Worm (Caenorhabditis elegans): ENCODE data around the gene C45G9.12.

DNA sequence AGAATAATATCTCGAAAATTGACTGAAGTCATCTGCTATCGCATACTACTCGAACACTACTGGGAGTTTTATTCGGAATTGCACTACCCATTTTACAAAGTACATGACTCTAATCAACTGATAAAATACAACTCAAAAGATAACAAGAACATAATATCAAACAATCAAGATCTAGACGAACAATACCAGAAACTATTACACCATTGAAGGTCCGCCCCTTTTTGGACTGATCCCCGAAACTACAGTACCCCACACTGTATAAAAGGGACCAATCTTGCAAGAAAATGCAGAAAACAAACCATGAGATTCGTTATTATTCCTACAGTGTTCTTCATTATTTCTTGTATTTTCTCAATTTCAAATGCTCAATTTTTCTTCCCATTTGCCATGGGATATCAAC lies 23.1 kb upstream of the C45G9.12 start, which contains the start of gene F54D8.10:
- TF ChIP-seq him-1 (tag; optimal IDR thresholded peaks at IDR 0.05), result no peak
- TF ChIP-seq dao-5 (tag; optimal IDR thresholded peaks at IDR 0.05), result no peak

Measured in whole organism, L4/young adult.